Fruit fly (Drosophila melanogaster): ENCODE measurements around the gene Plap.

The Plap gene

dm6 chr2L:1169867-1170415, at the start of gene Plap, which contains the start of gene CG31922:
Gene Plap, minus strand, starts transcription at chr2L:1170365.
Gene CG31922, plus strand, starts transcription at chr2L:1170181.
- peak; percentile 69 for TF ChIP-seq CG17801 (GFP tag; optimal IDR thresholded peaks at IDR 0.05; ENCODE audit: partially characterized antibody)

dm6 chr2L:1218993-1219392, 48.8 kb upstream of the Plap start, which contains the start of gene CG42329:
Gene CG42329, plus strand, starts transcription at chr2L:1219293.
- TF ChIP-seq CG17801 (GFP tag; optimal IDR thresholded peaks at IDR 0.05; ENCODE audit: partially characterized antibody), result no peak

- TF ChIP-seq CG17801 (GFP tag; optimal IDR thresholded peaks at IDR 0.05; ENCODE audit: partially characterized antibody), result no peak
Measured at dm6 chr2L:1218475-1218874, 48.3 kb upstream of the Plap start.

dm6 chr2L:1217892-1218473, 47.8 kb upstream of the Plap start:
- no peak for TF ChIP-seq CG17801 (GFP tag; optimal IDR thresholded peaks at IDR 0.05; ENCODE audit: partially characterized antibody)

dm6 chr2L:1217033-1217612, 47.0 kb upstream of the Plap start:
- TF ChIP-seq CG17801 (GFP tag; optimal IDR thresholded peaks at IDR 0.05; ENCODE audit: partially characterized antibody), result no peak

dm6 chr2L:1214465-1214864, 44.3 kb upstream of the Plap start:
- no peak for TF ChIP-seq CG17801 (GFP tag; optimal IDR thresholded peaks at IDR 0.05; ENCODE audit: partially characterized antibody)

- TF ChIP-seq CG17801 (GFP tag; optimal IDR thresholded peaks at IDR 0.05; ENCODE audit: partially characterized antibody), result no peak
Measured at dm6 chr2L:1213587-1213986, 43.4 kb upstream of the Plap start.

dm6 chr2L:1211528-1211927, 41.4 kb upstream of the Plap start:
- TF ChIP-seq CG17801 (GFP tag; optimal IDR thresholded peaks at IDR 0.05; ENCODE audit: partially characterized antibody), result no peak

dm6 chr2L:1207432-1207831, 37.3 kb upstream of the Plap start:
- no peak for TF ChIP-seq CG17801 (GFP tag; optimal IDR thresholded peaks at IDR 0.05; ENCODE audit: partially characterized antibody)

- no peak for TF ChIP-seq CG17801 (GFP tag; optimal IDR thresholded peaks at IDR 0.05; ENCODE audit: partially characterized antibody)
Measured at dm6 chr2L:1203915-1204314, 33.8 kb upstream of the Plap start, which contains the start of gene CG14342. Gene CG14342, plus strand, starts transcription at chr2L:1204215.

- no peak for TF ChIP-seq CG17801 (GFP tag; optimal IDR thresholded peaks at IDR 0.05; ENCODE audit: partially characterized antibody)
Measured at dm6 chr2L:1202445-1202844, 32.3 kb upstream of the Plap start.

dm6 chr2L:1201396-1201837, 31.3 kb upstream of the Plap start:
- no peak for TF ChIP-seq CG17801 (GFP tag; optimal IDR thresholded peaks at IDR 0.05; ENCODE audit: partially characterized antibody)

dm6 chr2L:1199912-1200721, 30.0 kb upstream of the Plap start, which contains the start of the genes CG43349 and CG5011:
Gene CG43349, plus strand, starts transcription at chr2L:1200205.
Gene CG5011, plus strand, starts transcription at chr2L:1200671.
- no peak for TF ChIP-seq CG17801 (GFP tag; optimal IDR thresholded peaks at IDR 0.05; ENCODE audit: partially characterized antibody)

- TF ChIP-seq CG17801 (GFP tag; optimal IDR thresholded peaks at IDR 0.05; ENCODE audit: partially characterized antibody), result no peak
Measured at dm6 chr2L:1199166-1199565, 29.0 kb upstream of the Plap start, which contains the start of the genes CG5139 and CG43348. Gene CG5139, minus strand, starts transcription at chr2L:1199266. Gene CG43348, plus strand, starts transcription at chr2L:1199412.

Data from ovary, adult (tissue).